Fruit fly (Drosophila melanogaster): ENCODE data around the gene ogre.

Gene ogre

dm6 chrX:6993753-6994152, 2.6 kb upstream of the ogre start (continued):
- no peak for TF ChIP-seq CG15479 (GFP tag; optimal IDR thresholded peaks at IDR 0.05)
- TF ChIP-seq CG1602 (GFP tag; optimal IDR thresholded peaks at IDR 0.05): peak; percentile 56
- peak; percentile 34 for TF ChIP-seq HmgD (GFP tag; optimal IDR thresholded peaks at IDR 0.05)
- peak; percentile 55 for TF ChIP-seq tin (GFP tag; optimal IDR thresholded peaks at IDR 0.05)
- peak; percentile 21 for TF ChIP-seq CG17802 (tag; optimal IDR thresholded peaks at IDR 0.05)
- peak; percentile 74 for TF ChIP-seq ind (GFP tag; optimal IDR thresholded peaks at IDR 0.05)
- TF ChIP-seq Gsc (GFP tag; IDR thresholded peaks at IDR 0.05): peak; percentile 39; the same call in 1 of the 2 replicates
- TF ChIP-seq CG12155 (GFP tag; optimal IDR thresholded peaks at IDR 0.05): peak; percentile 69
- TF ChIP-seq CG12071 (GFP tag; optimal IDR thresholded peaks at IDR 0.05): peak; percentile 31
- TF ChIP-seq grn (GFP tag; optimal IDR thresholded peaks at IDR 0.05): no peak
- TF ChIP-seq zen2 (GFP tag; IDR thresholded peaks at IDR 0.05; ENCODE audit: partially characterized antibody): no peak
- peak; percentile 61 for TF ChIP-seq Mad (GFP tag; optimal IDR thresholded peaks at IDR 0.05)
- peak; percentile 48 for TF ChIP-seq en (GFP tag; optimal IDR thresholded peaks at IDR 0.05)
- peak; percentile 31 for TF ChIP-seq Ssrp (tag; optimal IDR thresholded peaks at IDR 0.05)
- TF ChIP-seq E2f2 (GFP tag; IDR thresholded peaks at IDR 0.05): peak; percentile 59; the same call in 1 of the 2 replicates
- TF ChIP-seq CG8290 (GFP tag; optimal IDR thresholded peaks at IDR 0.05): no peak
- peak in 1 of 2 experiments; percentile 43 for TF ChIP-seq CG8290 (tag; optimal IDR thresholded peaks at IDR 0.05)
- no peak for TF ChIP-seq mirr (GFP tag; optimal IDR thresholded peaks at IDR 0.05)
- TF ChIP-seq CG8478 (optimal IDR thresholded peaks at IDR 0.05): no peak
- peak; percentile 52 for TF ChIP-seq CG3163 (GFP tag; optimal IDR thresholded peaks at IDR 0.05)
- TF ChIP-seq eve (GFP tag; optimal IDR thresholded peaks at IDR 0.05): peak in 1 of 2 experiments; percentile 64
- TF ChIP-seq CG14050 (GFP tag; IDR thresholded peaks at IDR 0.05): peak; percentile 71; the same call in 2 of the 3 replicates
- peak; percentile 45 for TF ChIP-seq pnt (GFP tag; optimal IDR thresholded peaks at IDR 0.05)
- peak; percentile 61 for TF ChIP-seq NfI (GFP tag; optimal IDR thresholded peaks at IDR 0.05)
- TF ChIP-seq Sox102F (GFP tag; optimal IDR thresholded peaks at IDR 0.05): peak; percentile 76
- peak; percentile 73 for TF ChIP-seq CoRest (tag; optimal IDR thresholded peaks at IDR 0.05)
- peak; percentile 66; the same call in 1 of the 2 replicates for TF ChIP-seq Taf1 (GFP tag; IDR thresholded peaks at IDR 0.05)
- peak; percentile 72 for TF ChIP-seq NC2β (GFP tag; optimal IDR thresholded peaks at IDR 0.05)
- TF ChIP-seq ham (GFP tag; IDR thresholded peaks at IDR 0.05): no peak
- TF ChIP-seq PHDP (tag; optimal IDR thresholded peaks at IDR 0.05): peak; percentile 75
- no peak for TF ChIP-seq usp (GFP tag; optimal IDR thresholded peaks at IDR 0.05)
- peak; percentile 76 for TF ChIP-seq Dip3 (GFP tag; optimal IDR thresholded peaks at IDR 0.05)
- peak; percentile 64 for TF ChIP-seq CG10979 (tag; optimal IDR thresholded peaks at IDR 0.05)
- no peak for TF ChIP-seq sima (GFP tag; optimal IDR thresholded peaks at IDR 0.05)
- no peak for TF ChIP-seq CG13123 (GFP tag; optimal IDR thresholded peaks at IDR 0.05)
- TF ChIP-seq CG10431 (GFP tag; optimal IDR thresholded peaks at IDR 0.05): no peak
- no peak for TF ChIP-seq CG14860 (GFP tag; IDR thresholded peaks at IDR 0.05; ENCODE audit: partially characterized antibody)
- peak; percentile 68 for TF ChIP-seq CG12391 (tag; optimal IDR thresholded peaks at IDR 0.05)
- no peak for TF ChIP-seq CG7963 (GFP tag; IDR thresholded peaks at IDR 0.05; ENCODE audit: partially characterized antibody)
- TF ChIP-seq Hey (tag; optimal IDR thresholded peaks at IDR 0.05): no peak
- peak; percentile 38 for TF ChIP-seq jing (GFP tag; optimal IDR thresholded peaks at IDR 0.05)
- peak; percentile 85 for TF ChIP-seq tgo (GFP tag; IDR thresholded peaks at IDR 0.05)
- TF ChIP-seq NFAT (GFP tag; IDR thresholded peaks at IDR 0.05): peak; percentile 71
- TF ChIP-seq Pdp1 (GFP tag; optimal IDR thresholded peaks at IDR 0.05): peak; percentile 10 to 64
- no peak for TF ChIP-seq pfk (GFP tag; optimal IDR thresholded peaks at IDR 0.05)
- TF ChIP-seq CG15011 (GFP tag; optimal IDR thresholded peaks at IDR 0.05): peak; percentile 49
- no peak for TF ChIP-seq CG10321 (GFP tag; IDR thresholded peaks at IDR 0.05)
- TF ChIP-seq lilli (GFP tag; optimal IDR thresholded peaks at IDR 0.05): peak; percentile 75
- no peak for TF ChIP-seq hth (optimal IDR thresholded peaks at IDR 0.05)
- peak; percentile 49 for TF ChIP-seq CrebB (tag; optimal IDR thresholded peaks at IDR 0.05)
- peak; percentile 1 for TF ChIP-seq emc (GFP tag; optimal IDR thresholded peaks at IDR 0.05)
- TF ChIP-seq Hr3 (GFP tag; optimal IDR thresholded peaks at IDR 0.05): peak; percentile 60

Data from whole organism, embryonic.